Worm (Caenorhabditis elegans) whole organism, L4 larva: ENCODE results near the gene col-183.

ENCODE experiments used
- F10B5.3 ChIP-seq: sonication (generic microtip); optimal IDR thresholded peaks from 2 replicates; lab custom pipeline; 2016; ENCODE audit warnings: mild to moderate bottlenecking, missing genetic modification characterization, missing compliant biosample characterization
- F37D6.2 ChIP-seq: sonication (generic microtip); optimal IDR thresholded peaks from 2 replicates; lab custom pipeline; 2016; ENCODE audit warnings: mild to moderate bottlenecking, missing genetic modification characterization, missing compliant biosample characterization
- T20F7.1 ChIP-seq: fragments of 200-800 bp; sonication (Bioruptor generic); optimal IDR thresholded peaks from 2 replicates; lab custom pipeline; 2018; ENCODE audit warnings: mild to moderate bottlenecking, missing genetic modification characterization, missing compliant biosample characterization
- Y48G9A.11 ChIP-seq: fragments of 200-800 bp; sonication (Bioruptor generic); IDR thresholded peaks from 2 replicates; pipeline ENCODE4 v1.3.6; 2022; ENCODE audit warnings: missing genetic modification reagents, missing genetic modification characterization, missing compliant biosample characterization
- Y5F2A.4 ChIP-seq: fragments of 200-800 bp; sonication (Bioruptor generic); optimal IDR thresholded peaks from 2 replicates; lab custom pipeline; 2018; ENCODE audit warnings: mild to moderate bottlenecking, missing genetic modification characterization, missing compliant biosample characterization
- aha-1 ChIP-seq: fragments of 150-350 bp; peaks from one replicate; lab custom pipeline; 2014; ENCODE audit warnings: missing biosample characterization, missing genetic modification characterization
- arid-1 ChIP-seq: fragments of 200-800 bp; sonication (Bioruptor generic); conservative IDR thresholded peaks from 2 replicates; pipeline ENCODE4 v1.3.6; 2022; ENCODE audit warnings: missing genetic modification reagents, missing genetic modification characterization, missing compliant biosample characterization
- ceh-20 ChIP-seq: fragments of 200-800 bp; sonication (Bioruptor generic); IDR thresholded peaks from 2 replicates; pipeline ENCODE4 v1.3.6; 2022; ENCODE audit warnings: missing genetic modification reagents, missing genetic modification characterization, missing compliant biosample characterization
- ceh-44 ChIP-seq: fragments of 200-800 bp; sonication (Bioruptor generic); IDR thresholded peaks from 2 replicates; pipeline ENCODE4 v1.3.6; 2022; ENCODE audit warnings: missing genetic modification reagents, missing genetic modification characterization, missing compliant biosample characterization
- ces-1 ChIP-seq: fragments of 150-350 bp; sonication (generic microtip); optimal IDR thresholded peaks from 4 replicates; lab custom pipeline; 2014; ENCODE audit warnings: missing biosample characterization, missing genetic modification reagents, missing genetic modification characterization
- ctbp-1 ChIP-seq: fragments of 200-800 bp; sonication (Bioruptor generic); IDR thresholded peaks from 2 replicates; pipeline ENCODE4 v1.3.6; 2022; ENCODE audit warnings: missing genetic modification reagents, missing genetic modification characterization, missing compliant biosample characterization
- dmd-6 ChIP-seq: fragments of 200-800 bp; sonication (Bioruptor generic); IDR thresholded peaks from 2 replicates; pipeline ENCODE4 v1.3.6; 2022; ENCODE audit warnings: missing genetic modification reagents, missing genetic modification characterization, missing compliant biosample characterization
- dmd-9 ChIP-seq: fragments of 200-800 bp; sonication (Bioruptor generic); IDR thresholded peaks from 2 replicates; pipeline ENCODE4 v1.3.6; 2022; ENCODE audit warnings: missing genetic modification reagents, missing genetic modification characterization, missing compliant biosample characterization
- dpl-1 ChIP-seq: fragments of 150-350 bp; optimal IDR thresholded peaks from 2 replicates; lab custom pipeline; 2014; ENCODE audit warnings: missing biosample characterization, missing genetic modification reagents, missing genetic modification characterization
- duxl-1 ChIP-seq: sonication (generic microtip); optimal IDR thresholded peaks from 2 replicates; lab custom pipeline; 2016; ENCODE audit warnings: mild to moderate bottlenecking, missing genetic modification characterization, moderate library complexity, missing compliant biosample characterization; ENCODE audit not compliant: poor library complexity
- egl-43 ChIP-seq: fragments of 200-800 bp; sonication (Bioruptor generic); IDR thresholded peaks from 2 replicates; pipeline ENCODE4 v1.3.6; 2022; ENCODE audit warnings: missing genetic modification reagents, missing genetic modification characterization, missing compliant biosample characterization
- fkh-10 ChIP-seq: fragments of 150-350 bp; optimal IDR thresholded peaks from 2 replicates; lab custom pipeline; 2014; ENCODE audit warnings: missing biosample characterization, missing genetic modification reagents, missing genetic modification characterization
- hlh-11 ChIP-seq: fragments of 200-800 bp; sonication (Bioruptor generic); optimal IDR thresholded peaks from 2 replicates; lab custom pipeline; 2018; ENCODE audit warnings: mild to moderate bottlenecking, missing genetic modification characterization, missing compliant biosample characterization
- hlh-30 ChIP-seq: sonication (generic microtip); optimal IDR thresholded peaks from 2 replicates; lab custom pipeline; 2017; ENCODE audit warnings: antibody characterized with exemption, mild to moderate bottlenecking, missing genetic modification characterization, missing compliant biosample characterization; ENCODE audit not compliant: insufficient read depth
- hmg-1.1 ChIP-seq: fragments of 200-800 bp; sonication (Bioruptor generic); IDR thresholded peaks from 2 replicates; pipeline ENCODE4 v1.3.6; 2022; ENCODE audit warnings: missing genetic modification reagents, missing genetic modification characterization, missing compliant biosample characterization
- lim-7 ChIP-seq: fragments of 200-800 bp; sonication (Bioruptor generic); IDR thresholded peaks from 2 replicates; pipeline ENCODE4 v1.3.6; 2022; ENCODE audit warnings: missing genetic modification characterization, missing compliant biosample characterization
- lin-15B ChIP-seq: fragments of 150-350 bp; sonication (generic microtip); optimal IDR thresholded peaks from 3 replicates; lab custom pipeline; 2014; ENCODE audit warnings: missing biosample characterization, missing genetic modification characterization
- lin-38 ChIP-seq: fragments of 200-800 bp; sonication (Bioruptor generic); IDR thresholded peaks from 2 replicates; pipeline ENCODE4 v1.3.6; 2022; ENCODE audit warnings: missing genetic modification reagents, missing genetic modification characterization, missing compliant biosample characterization
- lir-3 ChIP-seq: sonication (generic microtip); optimal IDR thresholded peaks from 2 replicates; lab custom pipeline; 2016; ENCODE audit warnings: mild to moderate bottlenecking, missing genetic modification characterization, missing compliant biosample characterization
- lsy-2 ChIP-seq, 2 experiments: fragments of 150-350 bp in 1 of 2; sonication (generic microtip) in 1 of 2; optimal IDR thresholded peaks; 2 replicates each; lab custom pipeline; 2014 to 2017; ENCODE audit warnings: missing biosample characterization in 2 of 2, missing genetic modification characterization in 2 of 2
- madf-9 ChIP-seq: fragments of 200-800 bp; sonication (Bioruptor generic); conservative IDR thresholded peaks from 2 replicates; pipeline ENCODE4 v1.3.6; 2022; ENCODE audit warnings: missing genetic modification reagents, missing genetic modification characterization, missing compliant biosample characterization
- mdt-29 ChIP-seq: fragments of 200-800 bp; sonication (Bioruptor generic); IDR thresholded peaks from 2 replicates; pipeline ENCODE4 v1.3.6; 2022; ENCODE audit warnings: missing genetic modification reagents, missing genetic modification characterization, missing compliant biosample characterization
- mep-1 ChIP-seq: fragments of 150-350 bp; sonication (generic microtip); optimal IDR thresholded peaks from 3 replicates; lab custom pipeline; 2014; ENCODE audit warnings: missing biosample characterization, missing genetic modification characterization
- nhr-10 ChIP-seq: fragments of 150-350 bp; optimal IDR thresholded peaks from 2 replicates; lab custom pipeline; 2014; ENCODE audit warnings: missing biosample characterization, missing genetic modification characterization
- nhr-25 ChIP-seq: sonication (generic microtip); optimal IDR thresholded peaks from 2 replicates; lab custom pipeline; 2017; ENCODE audit warnings: missing genetic modification characterization, mild to moderate bottlenecking, missing compliant biosample characterization, antibody characterized with exemption, moderate library complexity, borderline replicate concordance; ENCODE audit not compliant: insufficient read depth
- nhr-6 ChIP-seq: fragments of 150-350 bp; optimal IDR thresholded peaks from 2 replicates; lab custom pipeline; 2014; ENCODE audit warnings: missing biosample characterization, missing genetic modification characterization
- nhr-77 ChIP-seq: fragments of 150-350 bp; optimal IDR thresholded peaks from 2 replicates; lab custom pipeline; 2014; ENCODE audit warnings: missing biosample characterization, missing genetic modification characterization
- pqm-1 ChIP-seq: sonication (generic microtip); optimal IDR thresholded peaks from 2 replicates; lab custom pipeline; 2017; ENCODE audit warnings: missing biosample characterization, missing genetic modification characterization
- saeg-2 ChIP-seq: fragments of 200-800 bp; sonication (Bioruptor generic); IDR thresholded peaks from 2 replicates; pipeline ENCODE4 v1.3.6; 2022; ENCODE audit warnings: missing genetic modification reagents, missing genetic modification characterization, missing compliant biosample characterization
- set-16 ChIP-seq: fragments of 200-800 bp; sonication (Bioruptor generic); IDR thresholded peaks from 2 replicates; pipeline ENCODE4 v1.3.6; 2022; ENCODE audit warnings: missing genetic modification reagents, missing genetic modification characterization, missing compliant biosample characterization
- snpc-1.2 ChIP-seq: fragments of 200-800 bp; sonication (Bioruptor generic); IDR thresholded peaks from 2 replicates; pipeline ENCODE4 v1.3.6; 2022; ENCODE audit warnings: missing genetic modification reagents, missing genetic modification characterization, missing compliant biosample characterization
- tag-97 ChIP-seq: fragments of 200-800 bp; sonication (Bioruptor generic); IDR thresholded peaks from 2 replicates; pipeline ENCODE4 v1.3.6; 2022; ENCODE audit warnings: missing genetic modification characterization, missing compliant biosample characterization
- tra-1 ChIP-seq: fragments of 200-800 bp; sonication (Bioruptor generic); IDR thresholded peaks from 2 replicates; pipeline ENCODE4 v1.3.6; 2022; ENCODE audit warnings: missing genetic modification reagents, missing genetic modification characterization, missing compliant biosample characterization
- unc-130 ChIP-seq: sonication (generic microtip); optimal IDR thresholded peaks from 2 replicates; lab custom pipeline; 2016; ENCODE audit warnings: missing genetic modification reagents, missing genetic modification characterization, missing compliant biosample characterization
- unc-62 ChIP-seq, 3 experiments: fragments of 150-350 bp in 1 of 3; sonication (generic microtip); optimal IDR thresholded peaks in 2 of 3; peaks in 1 of 3; 1 replicate in 1 of 3; 2 replicates in 2 of 3; lab custom pipeline; 2014 to 2017; ENCODE audit warnings: missing biosample characterization in 3 of 3, missing genetic modification characterization in 3 of 3, missing genetic modification reagents in 3 of 3, missing genotype in 1 of 3
- vab-7 ChIP-seq: fragments of 200-800 bp; sonication (Bioruptor generic); IDR thresholded peaks from 2 replicates; pipeline ENCODE4 v1.3.6; 2022; ENCODE audit warnings: missing genetic modification reagents, missing genetic modification characterization, missing compliant biosample characterization
- zfp-2 ChIP-seq: sonication (generic microtip); optimal IDR thresholded peaks from 2 replicates; lab custom pipeline; 2016; ENCODE audit warnings: mild to moderate bottlenecking, missing genetic modification characterization, missing compliant biosample characterization
- zip-2 ChIP-seq: fragments of 150-350 bp; optimal IDR thresholded peaks from 2 replicates; lab custom pipeline; 2014; ENCODE audit warnings: missing biosample characterization, missing genetic modification characterization
- ztf-7 ChIP-seq: fragments of 150-350 bp; optimal IDR thresholded peaks from 2 replicates; lab custom pipeline; 2014; ENCODE audit warnings: missing biosample characterization, missing genetic modification characterization

Gene col-183

ce11 chrX:13499098-13499497 lies 31.5 kb upstream of the col-183 start:
- peak; percentile 71 for TF ChIP-seq fkh-10
- TF ChIP-seq lsy-2 (tag; optimal IDR thresholded peaks at IDR 0.05; lab: Kevin White, UChicago): peak in 1 of 2 experiments; percentile 5
- TF ChIP-seq unc-130 (GFP tag; lab: Kevin White, UChicago): no peak
- no peak for TF ChIP-seq tra-1 (GFP tag; lab: Robert Waterston, UW)
- TF ChIP-seq ctbp-1 (GFP tag; lab: Robert Waterston, UW): 0 out of 2 replicates have a peak, but pooled peaks have one; percentile 25
- TF ChIP-seq duxl-1 (tag; lab: Kevin White, UChicago): no peak
- peak; percentile 76 for TF ChIP-seq ces-1 (GFP tag; lab: Kevin White, UChicago)

DNA sequence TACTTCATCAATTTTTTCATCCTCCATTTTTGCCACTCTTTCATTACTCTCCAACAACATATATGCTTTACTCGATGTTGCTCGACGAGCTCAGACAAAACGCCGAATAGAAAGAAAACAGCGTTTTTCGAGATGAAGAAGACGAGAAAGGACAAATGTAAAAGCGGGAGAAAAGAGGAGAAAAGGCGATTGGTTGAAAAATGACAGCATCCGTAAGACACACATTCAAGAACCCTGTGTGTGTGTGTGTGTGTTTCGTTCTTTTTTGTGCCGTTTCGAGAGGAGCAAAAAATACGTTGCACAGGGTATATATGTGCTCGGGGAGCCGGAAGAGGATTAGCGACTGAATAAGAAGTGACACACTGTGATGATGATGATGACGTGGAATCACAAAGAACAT lies 26.2 kb upstream of the col-183 start:
- TF ChIP-seq dmd-9 (GFP tag; lab: Robert Waterston, UW) (no peak), snpc-1.2 (GFP tag; lab: Robert Waterston, UW) (no peak), nhr-10 (tag; lab: Kevin White, UChicago) (no peak), mep-1 (tag; lab: Kevin White, UChicago) (no peak), ctbp-1 (GFP tag; lab: Robert Waterston, UW) (0 out of 2 replicates have a peak, but pooled peaks have one; percentile 20), lin-15B (tag; lab: Kevin White, UChicago) (no peak), ceh-44 (GFP tag; lab: Robert Waterston, UW) (no peak), mdt-29 (GFP tag; lab: Robert Waterston, UW) (no peak), F37D6.2 (tag; lab: Kevin White, UChicago) (no peak), lin-38 (no peak), egl-43 (GFP tag; lab: Robert Waterston, UW) (no peak), pqm-1 (tag; lab: Kevin White, UChicago) (no peak), unc-62 (GFP tag; optimal IDR thresholded peaks at IDR 0.05 in 1 of 2; lab: Kevin White, UChicago) (peak in 1 of 2 experiments; percentile 96), unc-62 (tag; optimal IDR thresholded peaks at IDR 0.05; lab: Kevin White, UChicago) (no peak), hmg-1.1 (peak; percentile 46; the same call in 1 of the 2 replicates)

DNA sequence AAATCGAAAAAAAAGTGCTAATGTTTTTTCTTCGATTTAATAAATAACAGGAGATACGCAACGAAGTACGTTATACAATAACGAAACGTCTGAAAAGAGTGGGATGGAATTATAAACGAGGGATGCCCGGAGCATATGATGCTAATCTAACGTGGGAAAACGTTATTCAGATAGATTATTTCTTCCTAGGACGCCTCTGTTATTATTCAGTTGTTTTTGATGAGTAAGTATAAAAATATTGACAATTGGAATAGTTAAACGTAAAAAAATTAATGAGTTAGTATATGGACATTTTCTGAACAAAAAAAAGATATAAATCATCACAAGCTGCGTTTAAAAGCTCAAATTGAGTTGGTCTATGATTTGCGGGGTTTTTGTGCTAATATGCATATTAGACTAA lies 17.2 kb upstream of the col-183 start, which contains the start of gene srd-51:
TSS of gene srd-51 (minus strand) at position 101 of the 400 bp plus-strand sequence.
- TF ChIP-seq ceh-44 (GFP tag; lab: Robert Waterston, UW) (no peak), ces-1 (GFP tag; lab: Kevin White, UChicago) (no peak), Y5F2A.4 (GFP tag; lab: Kevin White, UChicago) (no peak), lim-7 (GFP tag; lab: Robert Waterston, UW) (no peak), fkh-10 (no peak), set-16 (no peak), F10B5.3 (tag; lab: Kevin White, UChicago) (no peak)

DNA sequence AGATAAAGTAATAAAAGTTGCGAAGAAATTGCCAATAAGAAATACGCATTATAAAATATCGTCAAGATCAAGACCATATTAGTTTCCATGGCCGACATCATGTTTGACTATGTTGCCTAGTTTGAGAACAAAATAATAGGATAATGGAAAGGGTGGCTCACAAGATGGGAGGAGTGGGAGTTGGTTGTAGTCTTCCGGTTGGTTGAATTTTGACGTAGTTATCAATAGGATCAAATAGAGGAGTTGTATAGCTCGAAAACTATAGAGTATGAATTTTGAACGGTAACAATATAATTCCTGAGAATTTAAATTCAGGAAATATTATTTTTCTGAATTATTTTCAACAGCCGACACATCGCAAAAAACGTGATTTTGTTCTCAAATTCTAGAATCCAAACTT lies 14.1 kb upstream of the col-183 start, which contains the start of gene srd-50:
TSS of gene srd-50 (minus strand) at position 101 of the 400 bp plus-strand sequence.
- no peak for TF ChIP-seq lir-3
- TF ChIP-seq madf-9: no peak
- TF ChIP-seq zfp-2 (tag; lab: Kevin White, UChicago): no peak
- TF ChIP-seq tag-97 (GFP tag; lab: Robert Waterston, UW): no peak
- TF ChIP-seq hlh-30 (tag; lab: Kevin White, UChicago): no peak
- TF ChIP-seq aha-1 (tag; lab: Kevin White, UChicago): peak; percentile 66

DNA sequence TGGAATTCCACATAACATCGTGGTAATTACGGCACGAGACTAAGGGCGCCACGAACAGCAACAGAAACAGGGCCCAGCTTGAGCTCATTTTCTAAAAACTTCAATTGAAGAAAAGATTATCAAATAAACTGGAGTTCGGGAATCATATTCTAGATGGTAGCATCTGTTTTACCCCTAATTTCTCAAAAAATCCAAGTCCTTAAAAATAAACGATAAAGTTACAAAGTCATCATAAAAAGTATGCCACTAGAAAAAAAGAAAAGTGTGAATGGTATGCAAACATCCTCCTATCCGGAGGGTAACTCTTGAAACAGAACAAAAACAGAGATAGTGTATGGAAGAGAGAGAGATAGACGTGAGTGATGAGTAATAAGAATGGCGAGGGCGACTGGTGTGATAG lies 9.8 kb upstream of the col-183 start, which contains the start of gene efn-3:
TSS of gene efn-3 (minus strand) at position 101 of the 400 bp plus-strand sequence.
- TF ChIP-seq arid-1 (GFP tag; lab: Robert Waterston, UW): no peak
- TF ChIP-seq saeg-2 (GFP tag; lab: Robert Waterston, UW): no peak
- TF ChIP-seq nhr-77: no peak
- TF ChIP-seq hlh-11 (tag; lab: Kevin White, UChicago): no peak
- TF ChIP-seq Y48G9A.11 (GFP tag; lab: Robert Waterston, UW): no peak
- no peak for TF ChIP-seq nhr-6 (tag; lab: Kevin White, UChicago)
- TF ChIP-seq Y5F2A.4 (GFP tag; lab: Kevin White, UChicago): no peak
- TF ChIP-seq zip-2 (tag; lab: Kevin White, UChicago): no peak
- no peak for TF ChIP-seq dpl-1
- TF ChIP-seq F37D6.2 (tag; lab: Kevin White, UChicago): no peak
- no peak for TF ChIP-seq ceh-20
- TF ChIP-seq dmd-6: no peak
- no peak for TF ChIP-seq nhr-25 (tag; lab: Kevin White, UChicago)
- TF ChIP-seq ztf-7 (tag; lab: Kevin White, UChicago): no peak
- no peak for TF ChIP-seq T20F7.1 (GFP tag; lab: Kevin White, UChicago)
- TF ChIP-seq vab-7: no peak
